Worm (Caenorhabditis elegans): ENCODE measurements around the gene C42D4.3.

Gene C42D4.3

DNA sequence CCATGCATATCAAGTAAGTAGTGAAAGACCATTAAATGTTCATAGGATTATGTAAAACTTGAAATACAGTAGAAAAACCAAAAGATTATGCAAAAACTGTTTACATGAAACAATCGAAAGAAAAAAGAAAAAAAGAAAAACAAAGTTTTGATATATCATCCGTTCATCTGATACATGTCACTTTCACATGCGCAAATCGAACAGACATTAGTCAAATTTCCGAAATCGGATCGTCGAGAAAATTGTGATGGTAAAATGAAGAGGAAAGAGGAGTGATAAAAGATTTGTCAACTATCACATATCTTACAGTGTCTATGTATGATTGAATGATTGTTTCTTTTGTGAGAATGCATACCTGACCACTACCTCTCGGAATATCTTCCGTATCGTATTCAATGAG lies 29.9 kb downstream of the C42D4.3 start:
- TF ChIP-seq ZK337.2 (GFP tag; IDR thresholded peaks at IDR 0.05), result no peak

DNA sequence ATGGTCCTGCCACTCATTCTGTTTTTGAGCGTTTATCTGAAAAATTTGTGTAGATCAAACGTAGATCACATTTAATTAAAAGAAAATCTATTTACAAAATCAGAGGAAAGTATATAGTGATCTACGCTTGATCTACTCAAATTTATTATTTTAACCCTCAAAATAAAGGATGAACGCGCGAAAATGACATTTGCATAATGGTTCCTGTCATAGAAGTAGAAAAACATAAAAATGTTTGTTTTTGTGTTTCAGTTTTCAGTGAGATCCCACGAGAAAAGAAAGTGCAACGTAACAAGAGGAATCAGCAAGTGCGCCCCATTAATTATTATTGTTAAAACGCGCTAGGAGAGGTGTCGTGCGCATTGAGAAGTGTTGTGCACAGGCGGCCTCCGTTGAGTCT lies 32.3 kb downstream of the C42D4.3 start:
- peak in 1 of 2 experiments; percentile 54 for TF ChIP-seq unc-62 (GFP tag; optimal IDR thresholded peaks at IDR 0.05 in 1 of 2)
- no peak for TF ChIP-seq unc-62 (tag; optimal IDR thresholded peaks at IDR 0.05)
- TF ChIP-seq lin-38 (GFP tag; IDR thresholded peaks at IDR 0.05), result no peak
- no peak for TF ChIP-seq nhr-77 (tag; optimal IDR thresholded peaks at IDR 0.05)
- no peak for TF ChIP-seq F26F4.8 (GFP tag; conservative IDR thresholded peaks at IDR 0.05)
- TF ChIP-seq lin-13 (GFP tag; optimal IDR thresholded peaks at IDR 0.05), result no peak

DNA sequence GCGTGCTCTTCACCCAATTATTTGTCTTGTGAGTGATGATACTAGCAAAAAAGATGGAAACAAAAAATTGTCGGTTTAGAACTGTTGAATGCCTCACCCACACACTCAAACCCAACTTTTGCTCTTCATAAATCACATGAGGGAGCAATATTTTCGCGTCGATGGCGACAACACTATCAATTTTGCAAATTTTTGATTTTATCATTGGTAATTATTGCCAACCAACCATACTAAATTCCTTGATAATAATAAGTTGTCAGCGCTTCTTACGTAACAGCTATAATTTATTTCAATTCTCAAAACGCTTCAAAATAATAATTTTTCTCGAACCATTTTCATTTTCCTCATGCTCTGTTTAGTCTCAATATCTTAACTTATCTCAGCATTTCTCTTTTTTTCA lies 33.7 kb downstream of the C42D4.3 start:
- TF ChIP-seq pqm-1 (tag; optimal IDR thresholded peaks at IDR 0.05) (peak; percentile 58), D1046.2 (GFP tag; IDR thresholded peaks at IDR 0.05) (no peak), daf-16 (GFP tag; optimal IDR thresholded peaks at IDR 0.05) (no peak), daf-16 (tag; optimal IDR thresholded peaks at IDR 0.05) (peak; percentile 50), gei-8 (GFP tag; optimal IDR thresholded peaks at IDR 0.05) (no peak), mep-1 (tag; optimal IDR thresholded peaks at IDR 0.05) (no peak)

DNA sequence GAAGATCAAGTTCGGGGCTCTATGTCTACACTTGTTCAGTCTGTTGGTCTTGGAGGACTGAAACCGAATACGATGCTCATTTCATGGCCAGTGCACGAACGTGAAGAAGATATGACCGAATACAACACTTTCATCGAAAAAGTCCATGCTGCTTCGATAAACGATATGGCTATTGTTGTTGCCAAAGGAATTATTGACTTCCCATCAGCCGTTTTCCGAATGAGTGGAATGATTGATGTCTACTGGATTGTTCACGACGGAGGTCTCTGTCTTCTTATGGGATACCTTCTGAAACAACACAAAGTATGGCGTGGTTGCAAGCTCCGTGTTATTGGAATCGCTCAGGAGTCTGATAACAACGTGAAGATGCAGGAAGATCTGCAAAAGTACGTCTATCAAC lies 37.2 kb downstream of the C42D4.3 start:
- TF ChIP-seq saeg-2 (GFP tag; IDR thresholded peaks at IDR 0.05) (no peak), aha-1 (tag) (peak; percentile 74), jun-1 (tag; optimal IDR thresholded peaks at IDR 0.05) (no peak), mxl-2 (GFP tag; conservative IDR thresholded peaks at IDR 0.05) (no peak), unc-62 (GFP tag; optimal IDR thresholded peaks at IDR 0.05 in 1 of 2) (peak in 1 of 2 experiments; percentile 89), unc-62 (tag; optimal IDR thresholded peaks at IDR 0.05) (no peak), dve-1 (tag; optimal IDR thresholded peaks at IDR 0.05; ENCODE audit: insufficient read depth) (no peak), spr-1 (tag; optimal IDR thresholded peaks at IDR 0.05) (no peak), R02D3.7 (tag; optimal IDR thresholded peaks at IDR 0.05) (no peak), unc-39 (tag; optimal IDR thresholded peaks at IDR 0.05) (no peak), nhr-77 (tag; optimal IDR thresholded peaks at IDR 0.05) (no peak)

DNA sequence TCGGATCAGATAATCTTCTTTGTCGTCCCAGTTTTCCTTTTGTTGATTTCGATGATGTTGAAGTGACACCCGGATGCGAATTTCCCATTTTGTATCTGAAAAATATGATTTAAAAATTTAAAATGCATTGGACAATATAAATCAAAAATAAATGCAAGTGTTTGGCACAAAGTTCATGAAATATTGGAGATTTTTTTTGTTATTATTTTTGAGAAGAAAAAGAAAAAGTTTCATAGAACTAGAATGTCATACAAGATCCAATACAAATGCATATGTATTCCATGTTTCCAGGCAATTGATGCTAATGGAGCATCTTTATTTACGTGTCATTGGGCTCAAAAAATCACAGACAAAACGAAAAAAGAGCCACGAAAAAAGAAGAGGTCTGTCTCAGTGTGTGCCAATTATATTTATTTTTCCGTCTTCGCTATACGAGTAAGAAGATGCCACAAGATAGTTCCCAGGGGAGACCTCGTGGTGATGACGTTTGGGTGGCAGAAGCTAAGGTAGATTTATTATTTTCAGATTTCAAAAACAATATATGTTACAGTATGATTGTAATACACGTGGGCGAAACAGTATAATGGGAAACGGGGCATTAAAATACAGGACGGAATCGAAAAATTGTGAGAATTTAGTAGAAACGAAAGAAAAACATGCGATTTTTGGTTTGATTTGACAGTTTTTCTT lies 40.5 kb downstream of the C42D4.3 start, which contains the start of the genes glb-23 and R13A1.1:
TSS of gene glb-23 (minus strand) at position 101 of the 690 bp plus-strand sequence.
TSS of gene R13A1.1 (plus strand) at position 640 of the 690 bp plus-strand sequence.
- TF ChIP-seq nhr-10 (tag; optimal IDR thresholded peaks at IDR 0.05) (no peak), Y48G9A.11 (GFP tag; IDR thresholded peaks at IDR 0.05) (no peak), mxl-3 (GFP tag; optimal IDR thresholded peaks at IDR 0.05) (no peak), T20F7.1 (GFP tag; optimal IDR thresholded peaks at IDR 0.05) (no peak), daf-8 (GFP tag; IDR thresholded peaks at IDR 0.05) (no peak), ZK337.2 (GFP tag; IDR thresholded peaks at IDR 0.05) (no peak), egl-43 (GFP tag; IDR thresholded peaks at IDR 0.05) (no peak)

DNA sequence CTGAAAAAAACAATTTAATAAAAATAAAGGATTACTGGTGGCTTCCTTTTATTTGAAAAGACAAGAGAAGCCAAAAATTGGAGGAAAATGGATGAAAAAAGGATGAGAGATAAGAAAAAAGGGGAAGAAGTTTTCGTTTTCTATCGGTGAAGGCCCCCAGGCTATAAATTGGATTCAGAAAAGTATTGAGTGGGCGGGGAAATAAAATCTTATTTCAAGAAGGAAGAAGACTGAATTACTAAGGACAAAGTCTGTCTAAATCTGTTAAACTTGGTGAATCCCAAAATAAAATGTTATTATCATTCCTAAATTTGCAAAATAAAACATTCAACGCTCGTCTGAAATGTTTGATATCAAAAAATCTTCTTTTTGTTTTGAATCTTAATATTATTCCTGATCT lies 43.0 kb downstream of the C42D4.3 start:
- TF ChIP-seq aha-1 (tag), result peak; percentile 56
- no peak for TF ChIP-seq vab-7 (GFP tag; IDR thresholded peaks at IDR 0.05)

DNA sequence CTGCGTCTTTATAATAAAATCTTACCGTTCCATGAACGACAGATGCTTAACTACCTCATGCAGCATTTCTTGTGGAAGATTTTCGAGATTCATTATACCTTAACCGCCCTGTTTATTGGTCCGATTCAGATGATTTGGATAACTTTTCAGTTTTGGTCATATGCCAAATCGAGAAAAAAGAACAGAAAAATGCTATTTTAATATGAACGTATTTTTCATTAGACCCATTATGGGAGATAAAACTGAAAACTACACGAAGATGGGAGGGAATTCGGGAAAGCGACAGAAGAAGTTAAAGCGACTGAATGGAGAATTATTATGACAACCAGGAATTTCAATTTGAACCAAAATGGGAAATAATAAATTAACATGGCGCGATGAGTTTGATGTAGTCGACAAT lies 48.0 kb downstream of the C42D4.3 start, which contains the start of gene R13A1.10:
TSS of gene R13A1.10 (minus strand) at position 101 of the 400 bp plus-strand sequence.
- TF ChIP-seq snpc-1.2 (GFP tag; IDR thresholded peaks at IDR 0.05), result 0 out of 2 replicates have a peak, but pooled peaks have one; percentile 17
- TF ChIP-seq lin-38 (GFP tag; IDR thresholded peaks at IDR 0.05), result peak; percentile 25; the same call in 1 of the 2 replicates
- no peak for TF ChIP-seq unc-39 (tag; optimal IDR thresholded peaks at IDR 0.05)

Measured in whole organism, L4 larva.